Worm (Caenorhabditis elegans) whole organism, L4 larva: ENCODE data around the gene srh-75.

Experiments used
- F49E8.2 ChIP-seq: sonication (generic microtip); optimal IDR thresholded peaks from 2 replicates; lab custom pipeline; 2016; ENCODE audit warnings: missing compliant biosample characterization, mild to moderate bottlenecking, missing genetic modification characterization, borderline replicate concordance
- T20F7.1 ChIP-seq: fragments of 200-800 bp; sonication (Bioruptor generic); optimal IDR thresholded peaks from 2 replicates; lab custom pipeline; 2018; ENCODE audit warnings: mild to moderate bottlenecking, missing genetic modification characterization, missing compliant biosample characterization
- Y5F2A.4 ChIP-seq: fragments of 200-800 bp; sonication (Bioruptor generic); optimal IDR thresholded peaks from 2 replicates; lab custom pipeline; 2018; ENCODE audit warnings: mild to moderate bottlenecking, missing genetic modification characterization, missing compliant biosample characterization
- Y75B8A.6 ChIP-seq: fragments of 200-800 bp; sonication (Bioruptor generic); IDR thresholded peaks from 2 replicates; pipeline ENCODE4 v1.3.6; 2022; ENCODE audit warnings: missing genetic modification reagents, missing genetic modification characterization, missing compliant biosample characterization
- ZK546.5 ChIP-seq, 2 experiments: sonication (generic microtip); optimal IDR thresholded peaks; 2 replicates each; lab custom pipeline; 2017; ENCODE audit warnings: missing biosample characterization in 2 of 2, missing genetic modification characterization in 2 of 2
- aha-1 ChIP-seq: fragments of 150-350 bp; peaks from one replicate; lab custom pipeline; 2014; ENCODE audit warnings: missing biosample characterization, missing genetic modification characterization
- ceh-20 ChIP-seq: fragments of 200-800 bp; sonication (Bioruptor generic); IDR thresholded peaks from 2 replicates; pipeline ENCODE4 v1.3.6; 2022; ENCODE audit warnings: missing genetic modification reagents, missing genetic modification characterization, missing compliant biosample characterization
- ceh-28 ChIP-seq: fragments of 150-350 bp; optimal IDR thresholded peaks from 2 replicates; lab custom pipeline; 2014; ENCODE audit warnings: missing biosample characterization, missing genetic modification reagents, missing genetic modification characterization
- ceh-32 ChIP-seq: sonication (generic microtip); optimal IDR thresholded peaks from 2 replicates; lab custom pipeline; 2016; ENCODE audit warnings: mild to moderate bottlenecking, missing genetic modification characterization, missing compliant biosample characterization; ENCODE audit not compliant: poor library complexity
- ceh-44 ChIP-seq: fragments of 200-800 bp; sonication (Bioruptor generic); IDR thresholded peaks from 2 replicates; pipeline ENCODE4 v1.3.6; 2022; ENCODE audit warnings: missing genetic modification reagents, missing genetic modification characterization, missing compliant biosample characterization
- ceh-82 ChIP-seq: sonication (generic microtip); optimal IDR thresholded peaks from 2 replicates; lab custom pipeline; 2017; ENCODE audit warnings: missing biosample characterization, missing genetic modification characterization
- ces-1 ChIP-seq: fragments of 150-350 bp; sonication (generic microtip); optimal IDR thresholded peaks from 4 replicates; lab custom pipeline; 2014; ENCODE audit warnings: missing biosample characterization, missing genetic modification reagents, missing genetic modification characterization
- cey-2 ChIP-seq: sonication (generic microtip); optimal IDR thresholded peaks from 3 replicates; lab custom pipeline; 2017; ENCODE audit warnings: missing genetic modification characterization, mild to moderate bottlenecking, missing compliant biosample characterization, antibody characterized with exemption, borderline replicate concordance; ENCODE audit not compliant: insufficient read depth
- ctbp-1 ChIP-seq: fragments of 200-800 bp; sonication (Bioruptor generic); IDR thresholded peaks from 2 replicates; pipeline ENCODE4 v1.3.6; 2022; ENCODE audit warnings: missing genetic modification reagents, missing genetic modification characterization, missing compliant biosample characterization
- daf-12 ChIP-seq: fragments of 150-350 bp; optimal IDR thresholded peaks from 2 replicates; lab custom pipeline; 2014; ENCODE audit warnings: missing biosample characterization, missing genetic modification reagents, missing genetic modification characterization
- dmd-9 ChIP-seq: fragments of 200-800 bp; sonication (Bioruptor generic); IDR thresholded peaks from 2 replicates; pipeline ENCODE4 v1.3.6; 2022; ENCODE audit warnings: missing genetic modification reagents, missing genetic modification characterization, missing compliant biosample characterization
- dpl-1 ChIP-seq: fragments of 150-350 bp; optimal IDR thresholded peaks from 2 replicates; lab custom pipeline; 2014; ENCODE audit warnings: missing biosample characterization, missing genetic modification reagents, missing genetic modification characterization
- egl-27 ChIP-seq: sonication (generic microtip); optimal IDR thresholded peaks from 3 replicates; lab custom pipeline; 2017; ENCODE audit warnings: missing biosample characterization, missing genetic modification reagents, missing genetic modification characterization
- egl-43 ChIP-seq: fragments of 200-800 bp; sonication (Bioruptor generic); IDR thresholded peaks from 2 replicates; pipeline ENCODE4 v1.3.6; 2022; ENCODE audit warnings: missing genetic modification reagents, missing genetic modification characterization, missing compliant biosample characterization
- fos-1 ChIP-seq: fragments of 150-350 bp; optimal IDR thresholded peaks from 2 replicates; lab custom pipeline; 2014; ENCODE audit warnings: missing biosample characterization, missing genetic modification characterization
- gei-8 ChIP-seq: fragments of 200-800 bp; sonication (Bioruptor generic); optimal IDR thresholded peaks from 2 replicates; lab custom pipeline; 2018; ENCODE audit warnings: mild to moderate bottlenecking, missing genetic modification characterization, missing compliant biosample characterization
- hif-1 ChIP-seq, 2 experiments: sonication (generic microtip); optimal IDR thresholded peaks; 2 replicates each; lab custom pipeline; 2016 to 2017; ENCODE audit warnings: missing compliant biosample characterization in 2 of 2, missing genetic modification characterization in 2 of 2, missing genetic modification reagents in 2 of 2, missing genotype in 2 of 2, mild to moderate bottlenecking in 1 of 2
- hlh-30 ChIP-seq: sonication (generic microtip); optimal IDR thresholded peaks from 2 replicates; lab custom pipeline; 2017; ENCODE audit warnings: antibody characterized with exemption, mild to moderate bottlenecking, missing genetic modification characterization, missing compliant biosample characterization; ENCODE audit not compliant: insufficient read depth
- hmg-1.1 ChIP-seq: fragments of 200-800 bp; sonication (Bioruptor generic); IDR thresholded peaks from 2 replicates; pipeline ENCODE4 v1.3.6; 2022; ENCODE audit warnings: missing genetic modification reagents, missing genetic modification characterization, missing compliant biosample characterization
- lim-7 ChIP-seq: fragments of 200-800 bp; sonication (Bioruptor generic); IDR thresholded peaks from 2 replicates; pipeline ENCODE4 v1.3.6; 2022; ENCODE audit warnings: missing genetic modification characterization, missing compliant biosample characterization
- lin-1 ChIP-seq: fragments of 200-800 bp; sonication (Bioruptor generic); IDR thresholded peaks from 2 replicates; pipeline ENCODE4 v1.3.6; 2022; ENCODE audit warnings: missing genetic modification reagents, missing genetic modification characterization, missing compliant biosample characterization
- lin-13 ChIP-seq: fragments of 150-350 bp; optimal IDR thresholded peaks from 2 replicates; lab custom pipeline; 2014; ENCODE audit warnings: missing biosample characterization, missing genetic modification reagents, missing genetic modification characterization
- lin-29 ChIP-seq: fragments of 200-800 bp; sonication (Bioruptor generic); IDR thresholded peaks from 2 replicates; pipeline ENCODE4 v1.3.6; 2022; ENCODE audit warnings: missing genetic modification reagents, missing genetic modification characterization, missing compliant biosample characterization
- mxl-3 ChIP-seq: fragments of 200-800 bp; sonication (Bioruptor generic); optimal IDR thresholded peaks from 2 replicates; lab custom pipeline; 2018; ENCODE audit warnings: mild to moderate bottlenecking, missing genetic modification characterization, missing compliant biosample characterization
- nhr-10 ChIP-seq: fragments of 150-350 bp; optimal IDR thresholded peaks from 2 replicates; lab custom pipeline; 2014; ENCODE audit warnings: missing biosample characterization, missing genetic modification characterization
- nhr-11 ChIP-seq: fragments of 150-350 bp; optimal IDR thresholded peaks from 2 replicates; lab custom pipeline; 2014; ENCODE audit warnings: missing biosample characterization, missing genetic modification characterization
- nhr-111 ChIP-seq: fragments of 200-800 bp; sonication (Bioruptor generic); optimal IDR thresholded peaks from 2 replicates; lab custom pipeline; 2018; ENCODE audit warnings: mild to moderate bottlenecking, missing genetic modification characterization, missing compliant biosample characterization
- nhr-28 ChIP-seq: fragments of 150-350 bp; optimal IDR thresholded peaks from 2 replicates; lab custom pipeline; 2014; ENCODE audit warnings: missing biosample characterization, missing genetic modification characterization
- nhr-41 ChIP-seq: fragments of 200-800 bp; sonication (Bioruptor generic); IDR thresholded peaks from 2 replicates; pipeline ENCODE4 v1.3.6; 2022; ENCODE audit warnings: missing genetic modification reagents, missing genetic modification characterization, missing compliant biosample characterization
- set-16 ChIP-seq: fragments of 200-800 bp; sonication (Bioruptor generic); IDR thresholded peaks from 2 replicates; pipeline ENCODE4 v1.3.6; 2022; ENCODE audit warnings: missing genetic modification reagents, missing genetic modification characterization, missing compliant biosample characterization
- snpc-4 ChIP-seq: fragments of 150-350 bp; optimal IDR thresholded peaks from 2 replicates; lab custom pipeline; 2014; ENCODE audit warnings: missing biosample characterization, missing genetic modification characterization
- spr-3 ChIP-seq: fragments of 200-800 bp; sonication (Bioruptor generic); optimal IDR thresholded peaks from 2 replicates; lab custom pipeline; 2018; ENCODE audit warnings: mild to moderate bottlenecking, missing genetic modification characterization, missing compliant biosample characterization
- unc-130 ChIP-seq: sonication (generic microtip); optimal IDR thresholded peaks from 2 replicates; lab custom pipeline; 2016; ENCODE audit warnings: missing genetic modification reagents, missing genetic modification characterization, missing compliant biosample characterization
- unc-39 ChIP-seq: sonication (generic microtip); optimal IDR thresholded peaks from 2 replicates; lab custom pipeline; 2017; ENCODE audit warnings: missing biosample characterization, missing genetic modification characterization
- unc-62 ChIP-seq, 3 experiments: fragments of 150-350 bp in 1 of 3; sonication (generic microtip); optimal IDR thresholded peaks in 2 of 3; peaks in 1 of 3; 1 replicate in 1 of 3; 2 replicates in 2 of 3; lab custom pipeline; 2014 to 2017; ENCODE audit warnings: missing biosample characterization in 3 of 3, missing genetic modification characterization in 3 of 3, missing genetic modification reagents in 3 of 3, missing genotype in 1 of 3
- vab-7 ChIP-seq: fragments of 200-800 bp; sonication (Bioruptor generic); IDR thresholded peaks from 2 replicates; pipeline ENCODE4 v1.3.6; 2022; ENCODE audit warnings: missing genetic modification reagents, missing genetic modification characterization, missing compliant biosample characterization
- zag-1 ChIP-seq: fragments of 150-350 bp; optimal IDR thresholded peaks from 2 replicates; lab custom pipeline; 2014; ENCODE audit warnings: missing biosample characterization, missing genetic modification characterization
- zip-2 ChIP-seq: fragments of 150-350 bp; optimal IDR thresholded peaks from 2 replicates; lab custom pipeline; 2014; ENCODE audit warnings: missing biosample characterization, missing genetic modification characterization
- ztf-11 ChIP-seq: fragments of 150-350 bp; optimal IDR thresholded peaks from 2 replicates; lab custom pipeline; 2014; ENCODE audit warnings: missing biosample characterization, missing genetic modification characterization

The srh-75 gene

DNA sequence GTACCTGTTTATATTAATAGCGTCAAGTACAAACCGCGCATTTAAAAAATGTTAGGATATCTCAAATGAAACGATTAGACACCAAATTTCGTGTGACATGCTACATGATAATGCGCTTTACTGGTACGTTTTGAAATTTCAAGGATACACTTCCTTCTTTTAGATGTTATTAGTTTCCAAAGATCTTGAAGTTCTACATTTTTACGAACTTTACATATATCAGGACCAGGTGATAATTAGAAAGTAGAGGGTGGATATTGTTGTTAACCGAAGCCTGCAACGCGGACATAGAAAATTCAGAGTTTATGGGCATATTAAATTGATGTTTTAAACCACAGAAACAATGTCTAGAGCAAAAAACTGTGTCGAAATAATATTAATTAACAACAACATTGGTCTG is 43.8 kb downstream of the srh-75 start:
- TF ChIP-seq unc-62 (GFP tag; optimal IDR thresholded peaks at IDR 0.05 in 1 of 2; lab: Kevin White, UChicago) = peak in 1 of 2 experiments; percentile 93
- TF ChIP-seq unc-62 (tag; optimal IDR thresholded peaks at IDR 0.05; lab: Kevin White, UChicago) = no peak
- no peak for TF ChIP-seq lim-7 (GFP tag; lab: Robert Waterston, UW)
- no peak for TF ChIP-seq vab-7

- peak; percentile 1 for TF ChIP-seq nhr-28 (tag; lab: Kevin White, UChicago)
- peak; percentile 7 for TF ChIP-seq mxl-3 (GFP tag; lab: Kevin White, UChicago)
- peak; percentile 11 for TF ChIP-seq hlh-30 (tag; lab: Kevin White, UChicago)
- TF ChIP-seq hif-1 (tag; optimal IDR thresholded peaks at IDR 0.05; lab: Kevin White, UChicago) = no peak
- TF ChIP-seq aha-1 (tag; lab: Kevin White, UChicago) = peak; percentile 59
Measured at ce11 chrV:11012419-11012818, 44.5 kb downstream of the srh-75 start, which contains the start of gene C13G3.1. TSS of gene C13G3.1 (minus strand) at chrV:11012465.

- TF ChIP-seq nhr-28 (tag; lab: Kevin White, UChicago) (peak; percentile 6), nhr-10 (tag; lab: Kevin White, UChicago) (no peak), gei-8 (no peak)
Measured at ce11 chrV:11011807-11012206, 45.1 kb downstream of the srh-75 start.

DNA sequence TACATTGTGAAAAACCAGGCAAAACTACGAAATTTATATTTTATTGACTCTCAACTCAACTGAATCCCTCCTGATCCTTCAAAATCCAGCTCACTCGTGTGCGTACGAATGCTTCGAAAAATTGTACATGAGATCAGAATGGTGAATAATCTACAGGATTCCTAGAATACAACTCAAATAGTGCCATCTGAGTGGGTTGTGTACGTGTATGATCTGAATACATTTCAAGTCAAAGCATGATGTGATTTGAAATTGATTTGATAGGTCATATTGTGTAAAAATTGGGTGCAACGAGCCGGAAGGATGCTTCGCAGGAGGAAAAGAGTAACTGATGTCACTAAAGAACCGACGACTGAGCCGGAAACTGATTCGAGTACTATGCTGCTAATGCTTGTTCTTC is 46.2 kb downstream of the srh-75 start:
- TF ChIP-seq zip-2 (tag; lab: Kevin White, UChicago) (no peak), Y75B8A.6 (no peak), F49E8.2 (no peak), spr-3 (no peak), daf-12 (tag; lab: Kevin White, UChicago) (no peak), lim-7 (GFP tag; lab: Robert Waterston, UW) (no peak)

- no peak for TF ChIP-seq daf-12 (tag; lab: Kevin White, UChicago)
- TF ChIP-seq ceh-20 (GFP tag; lab: Robert Waterston, UW) = peak; percentile 22; the same call in 1 of the 2 replicates
- TF ChIP-seq nhr-11 = no peak
- no peak for TF ChIP-seq ces-1 (GFP tag; lab: Kevin White, UChicago)
- peak; percentile 69; the same call in 1 of the 2 replicates for TF ChIP-seq nhr-41
- no peak for TF ChIP-seq ceh-44 (GFP tag; lab: Robert Waterston, UW)
- TF ChIP-seq hif-1 (tag; optimal IDR thresholded peaks at IDR 0.05; lab: Kevin White, UChicago) = no peak
- TF ChIP-seq hmg-1.1 = no peak
- TF ChIP-seq ZK546.5 (tag; optimal IDR thresholded peaks at IDR 0.05; lab: Kevin White, UChicago) = no peak
- TF ChIP-seq lin-1 (GFP tag; lab: Robert Waterston, UW) = no peak
- TF ChIP-seq ztf-11 (tag; lab: Kevin White, UChicago) = no peak
- TF ChIP-seq fos-1 (tag; lab: Kevin White, UChicago) = no peak
- TF ChIP-seq nhr-111 (GFP tag; lab: Kevin White, UChicago) = no peak
- TF ChIP-seq nhr-10 (tag; lab: Kevin White, UChicago) = no peak
- TF ChIP-seq ceh-28 = no peak
- TF ChIP-seq nhr-28 (tag; lab: Kevin White, UChicago) = peak; percentile 64
- TF ChIP-seq ceh-82 (tag; lab: Kevin White, UChicago) = no peak
- TF ChIP-seq egl-27 (tag; lab: Kevin White, UChicago) = no peak
- peak; percentile 45 for TF ChIP-seq T20F7.1
- no peak for TF ChIP-seq unc-39
- no peak for TF ChIP-seq dmd-9 (GFP tag; lab: Robert Waterston, UW)
- TF ChIP-seq zag-1 (tag; lab: Kevin White, UChicago) = no peak
- TF ChIP-seq ceh-32 (tag; lab: Kevin White, UChicago) = no peak
- TF ChIP-seq lin-29 = no peak
- no peak for TF ChIP-seq set-16 (GFP tag; lab: Robert Waterston, UW)
- TF ChIP-seq dpl-1 = no peak
- TF ChIP-seq egl-43 = no peak
- no peak for TF ChIP-seq lin-13 (GFP tag; lab: Kevin White, UChicago)
- no peak for TF ChIP-seq unc-130 (GFP tag; lab: Kevin White, UChicago)
- TF ChIP-seq cey-2 (tag; lab: Kevin White, UChicago) = no peak
- TF ChIP-seq ctbp-1 (GFP tag; lab: Robert Waterston, UW) = no peak
- no peak for TF ChIP-seq snpc-4 (tag; lab: Kevin White, UChicago)
- TF ChIP-seq Y5F2A.4 = no peak
Measured at ce11 chrV:11009124-11009524, 47.8 kb downstream of the srh-75 start.
